Fruit fly (Drosophila melanogaster) whole organism, embryonic: ENCODE measurements around the gene tho2.

ENCODE experiments used
- B-H2 ChIP-seq: fragments of 200-800 bp; sonication (Bioruptor generic); optimal IDR thresholded peaks from 2 replicates; lab custom pipeline; 2018; ENCODE audit warnings: missing biosample characterization, mild to moderate bottlenecking, missing genetic modification characterization
- Blimp-1 ChIP-seq: fragments of 200-800 bp; sonication (Bioruptor generic); optimal IDR thresholded peaks from 3 replicates; lab custom pipeline; 2018; ENCODE audit warnings: missing biosample characterization, missing genetic modification characterization, mild to moderate bottlenecking, moderate library complexity, missing genetic modification reagents
- CG10366 ChIP-seq: fragments of 200-800 bp; sonication (Bioruptor generic); IDR thresholded peaks from 2 replicates; pipeline ENCODE4 v1.3.6; 2022; ENCODE audit warnings: missing biosample characterization, missing genetic modification characterization
- CG12299 ChIP-seq: fragments of 200-800 bp; sonication (Bioruptor generic); optimal IDR thresholded peaks from 2 replicates; lab custom pipeline; 2018; ENCODE audit warnings: missing biosample characterization, mild to moderate bottlenecking, missing genetic modification characterization
- CG12769 ChIP-seq: fragments of 200-800 bp; sonication (Bioruptor generic); optimal IDR thresholded peaks from 2 replicates; lab custom pipeline; 2019; ENCODE audit warnings: missing biosample characterization, mild to moderate bottlenecking, missing genetic modification characterization, moderate library complexity
- CG13123 ChIP-seq: fragments of 200-800 bp; sonication (Bioruptor generic); optimal IDR thresholded peaks from 2 replicates; lab custom pipeline; 2016; ENCODE audit warnings: missing biosample characterization, missing genetic modification characterization
- CG15479 ChIP-seq: fragments of 200-800 bp; sonication (Bioruptor generic); optimal IDR thresholded peaks from 3 replicates; lab custom pipeline; 2019; ENCODE audit warnings: missing biosample characterization, mild to moderate bottlenecking, missing genetic modification characterization, moderate library complexity
- CG16815 ChIP-seq: fragments of 200-800 bp; sonication (Bioruptor generic); optimal IDR thresholded peaks from 3 replicates; lab custom pipeline; 2017; ENCODE audit warnings: missing biosample characterization, mild to moderate bottlenecking, missing genetic modification characterization
- CG17359 ChIP-seq: fragments of 200-800 bp; sonication (Bioruptor generic); optimal IDR thresholded peaks from 3 replicates; lab custom pipeline; 2018; ENCODE audit warnings: missing biosample characterization, mild to moderate bottlenecking, missing genetic modification characterization, moderate library complexity
- CG17802 ChIP-seq: fragments of 200-800 bp; sonication (Bioruptor generic); optimal IDR thresholded peaks from 2 replicates; lab custom pipeline; 2018; ENCODE audit warnings: missing biosample characterization, mild to moderate bottlenecking, missing genetic modification characterization, moderate library complexity
- CG2116 ChIP-seq: fragments of 200-800 bp; sonication (Bioruptor generic); optimal IDR thresholded peaks from 3 replicates; lab custom pipeline; 2018; ENCODE audit warnings: missing biosample characterization, mild to moderate bottlenecking, missing genetic modification characterization
- CG32532 ChIP-seq: fragments of 200-800 bp; sonication (Bioruptor generic); IDR thresholded peaks from 2 replicates; pipeline ENCODE4 v1.3.6; 2022; ENCODE audit warnings: missing biosample characterization, missing genetic modification characterization
- CG33557 ChIP-seq: fragments of 200-800 bp; sonication (Bioruptor generic); optimal IDR thresholded peaks from 2 replicates; lab custom pipeline; 2019; ENCODE audit warnings: missing biosample characterization, mild to moderate bottlenecking, missing genetic modification characterization, moderate library complexity
- CG4707 ChIP-seq: fragments of 200-800 bp; sonication (Bioruptor generic); optimal IDR thresholded peaks from 2 replicates; lab custom pipeline; 2018; ENCODE audit warnings: missing biosample characterization, mild to moderate bottlenecking, missing genetic modification characterization, moderate library complexity
- CG7372 ChIP-seq: fragments of 200-800 bp; sonication (Bioruptor generic); IDR thresholded peaks from 2 replicates; pipeline ENCODE4 v1.3.6; 2022; ENCODE audit warnings: missing biosample characterization, missing genetic modification characterization
- CG7745 ChIP-seq: fragments of 200-800 bp; sonication (Bioruptor generic); optimal IDR thresholded peaks from 2 replicates; lab custom pipeline; 2018; ENCODE audit warnings: missing biosample characterization, mild to moderate bottlenecking, missing genetic modification characterization, moderate library complexity
- CG7839 ChIP-seq: fragments of 200-800 bp; sonication (Bioruptor generic); optimal IDR thresholded peaks from 3 replicates; lab custom pipeline; 2018; ENCODE audit warnings: missing biosample characterization, mild to moderate bottlenecking, missing genetic modification characterization, moderate library complexity
- CG7963 ChIP-seq: fragments of 200-800 bp; sonication (Bioruptor generic); IDR thresholded peaks from 3 replicates; pipeline ENCODE4 v1.3.6; 2022; ENCODE audit warnings: missing biosample characterization, missing genetic modification characterization; ENCODE audit not compliant: partially characterized antibody
- CG8281 ChIP-seq: fragments of 200-800 bp; sonication (Bioruptor generic); optimal IDR thresholded peaks from 2 replicates; lab custom pipeline; 2018; ENCODE audit warnings: missing biosample characterization, mild to moderate bottlenecking, missing genetic modification characterization, moderate library complexity
- CG9727 ChIP-seq: fragments of 200-800 bp; sonication (Bioruptor generic); optimal IDR thresholded peaks from 3 replicates; lab custom pipeline; 2017; ENCODE audit warnings: missing biosample characterization, mild to moderate bottlenecking, missing genetic modification characterization
- D19A ChIP-seq: fragments of 200-800 bp; optimal IDR thresholded peaks from 3 replicates; lab custom pipeline; 2019; ENCODE audit warnings: missing biosample characterization, mild to moderate bottlenecking, missing genetic modification characterization, moderate library complexity
- Doc2 ChIP-seq: fragments of 200-800 bp; sonication (Bioruptor generic); IDR thresholded peaks from 2 replicates; pipeline ENCODE4 v1.3.6; 2022; ENCODE audit warnings: missing biosample characterization, missing genetic modification characterization
- Fer1 ChIP-seq: fragments of 200-800 bp; sonication (Bioruptor generic); optimal IDR thresholded peaks from 2 replicates; lab custom pipeline; 2017; ENCODE audit warnings: missing biosample characterization, mild to moderate bottlenecking, missing genetic modification characterization
- GATAe ChIP-seq: fragments of 200-800 bp; sonication (Bioruptor generic); conservative IDR thresholded peaks from 2 replicates; pipeline ENCODE4 v1.3.6; 2022; ENCODE audit warnings: missing biosample characterization, missing genetic modification characterization
- HLH3B ChIP-seq: fragments of 200-800 bp; sonication (Bioruptor generic); IDR thresholded peaks from 2 replicates; pipeline ENCODE4 v1.3.6; 2022; ENCODE audit warnings: missing biosample characterization, missing genetic modification characterization
- Lim3 ChIP-seq: fragments of 200-800 bp; sonication (Bioruptor generic); IDR thresholded peaks from 2 replicates; pipeline ENCODE4 v1.3.6; 2022; ENCODE audit warnings: missing biosample characterization, missing genetic modification characterization
- MTF-1 ChIP-seq: fragments of 200-800 bp; sonication (Bioruptor generic); optimal IDR thresholded peaks from 2 replicates; lab custom pipeline; 2018; ENCODE audit warnings: missing biosample characterization, mild to moderate bottlenecking, missing genetic modification characterization, borderline replicate concordance
- Mes4 ChIP-seq: fragments of 200-800 bp; sonication (Bioruptor generic); optimal IDR thresholded peaks from 2 replicates; lab custom pipeline; 2016; ENCODE audit warnings: missing biosample characterization, missing genetic modification characterization
- Ravus ChIP-seq: fragments of 200-800 bp; sonication (Bioruptor generic); IDR thresholded peaks from 2 replicates; pipeline ENCODE4 v1.3.6; 2022; ENCODE audit warnings: missing biosample characterization, missing genetic modification characterization
- Sox100B ChIP-seq: fragments of 200-800 bp; sonication (Bioruptor generic); optimal IDR thresholded peaks from 3 replicates; lab custom pipeline; 2018; ENCODE audit warnings: missing biosample characterization, mild to moderate bottlenecking, missing genetic modification characterization
- ac ChIP-seq: fragments of 200-800 bp; sonication (Bioruptor generic); optimal IDR thresholded peaks from 3 replicates; lab custom pipeline; 2017; ENCODE audit warnings: missing biosample characterization, mild to moderate bottlenecking, missing genetic modification characterization
- caup ChIP-seq: fragments of 200-800 bp; sonication (Bioruptor generic); optimal IDR thresholded peaks from 3 replicates; lab custom pipeline; 2017; ENCODE audit warnings: missing biosample characterization, mild to moderate bottlenecking, missing genetic modification characterization, moderate library complexity; ENCODE audit not compliant: severe bottlenecking
- da ChIP-seq: fragments of 200-800 bp; sonication (Bioruptor generic); optimal IDR thresholded peaks from 2 replicates; lab custom pipeline; 2016; ENCODE audit warnings: missing biosample characterization, missing genetic modification characterization
- dimm ChIP-seq: fragments of 200-800 bp; sonication (Bioruptor generic); IDR thresholded peaks from 2 replicates; pipeline ENCODE4 v1.3.6; 2022; ENCODE audit warnings: missing biosample characterization, missing genetic modification characterization
- fd64A ChIP-seq: fragments of 200-800 bp; sonication (Bioruptor generic); optimal IDR thresholded peaks from 3 replicates; lab custom pipeline; 2018; ENCODE audit warnings: missing biosample characterization, mild to moderate bottlenecking, missing genetic modification characterization
- grn ChIP-seq: fragments of 200-800 bp; sonication (Bioruptor generic); optimal IDR thresholded peaks from 3 replicates; lab custom pipeline; 2017; ENCODE audit warnings: missing biosample characterization, missing genetic modification characterization
- hkb ChIP-seq, 2 experiments: fragments of 200-800 bp in 1 of 2; fragments of >200 bp in 1 of 2; sonication (Bioruptor generic) in 1 of 2; IDR thresholded peaks in 1 of 2; optimal IDR thresholded peaks in 1 of 2; 2 replicates each; pipeline versions ENCODE4 v1.3.6 to Lab custom; 2017 to 2022; ENCODE audit warnings: missing biosample characterization in 1 of 2, missing genetic modification characterization in 1 of 2
- nerfin-1 ChIP-seq: fragments of 200-800 bp; sonication (Bioruptor generic); optimal IDR thresholded peaks from 3 replicates; lab custom pipeline; 2019; ENCODE audit warnings: missing biosample characterization, mild to moderate bottlenecking, missing genetic modification characterization, moderate library complexity
- pan ChIP-seq, 4 experiments: fragments of >200 bp in 3 of 4; fragments of 200-800 bp in 1 of 4; sonication (Bioruptor generic) in 1 of 4; optimal IDR thresholded peaks in 3 of 4; IDR thresholded peaks in 1 of 4; 2 replicates each; pipeline versions ENCODE4 v1.3.6 to Lab custom; 2017 to 2022; ENCODE audit warnings: missing biosample characterization in 2 of 4, missing genetic modification characterization in 2 of 4, mixed read lengths in 1 of 4
- pnt ChIP-seq: fragments of 200-800 bp; sonication (Bioruptor generic); optimal IDR thresholded peaks from 3 replicates; lab custom pipeline; 2016; ENCODE audit warnings: missing biosample characterization, missing genetic modification characterization
- pros ChIP-seq: fragments of 200-800 bp; sonication (Bioruptor generic); optimal IDR thresholded peaks from 3 replicates; lab custom pipeline; 2019; ENCODE audit warnings: missing biosample characterization, mild to moderate bottlenecking, missing genetic modification characterization, moderate library complexity
- schlank ChIP-seq: fragments of 200-800 bp; sonication (Bioruptor generic); optimal IDR thresholded peaks from 2 replicates; lab custom pipeline; 2018; ENCODE audit warnings: missing biosample characterization, mild to moderate bottlenecking, missing genetic modification characterization
- scrt ChIP-seq: fragments of 200-800 bp; sonication (Bioruptor generic); optimal IDR thresholded peaks from 2 replicates; lab custom pipeline; 2018; ENCODE audit warnings: missing biosample characterization, mild to moderate bottlenecking, missing genetic modification characterization, moderate library complexity
- so ChIP-seq: fragments of 200-800 bp; sonication (Bioruptor generic); IDR thresholded peaks from 3 replicates; pipeline ENCODE4 v1.3.6; 2022; ENCODE audit warnings: missing biosample characterization, missing genetic modification characterization
- stwl ChIP-seq: fragments of 200-800 bp; sonication (Bioruptor generic); optimal IDR thresholded peaks from 3 replicates; lab custom pipeline; 2018; ENCODE audit warnings: missing biosample characterization, mild to moderate bottlenecking, missing genetic modification characterization, moderate library complexity
- unpg ChIP-seq: fragments of 200-800 bp; sonication (Bioruptor generic); optimal IDR thresholded peaks from 3 replicates; lab custom pipeline; 2018; ENCODE audit warnings: missing biosample characterization, mild to moderate bottlenecking, missing genetic modification characterization, moderate library complexity
- zen ChIP-seq: fragments of 200-800 bp; sonication (Bioruptor generic); optimal IDR thresholded peaks from 3 replicates; lab custom pipeline; 2018; ENCODE audit warnings: missing biosample characterization, mild to moderate bottlenecking, missing genetic modification characterization, moderate library complexity

The tho2 gene

DNA sequence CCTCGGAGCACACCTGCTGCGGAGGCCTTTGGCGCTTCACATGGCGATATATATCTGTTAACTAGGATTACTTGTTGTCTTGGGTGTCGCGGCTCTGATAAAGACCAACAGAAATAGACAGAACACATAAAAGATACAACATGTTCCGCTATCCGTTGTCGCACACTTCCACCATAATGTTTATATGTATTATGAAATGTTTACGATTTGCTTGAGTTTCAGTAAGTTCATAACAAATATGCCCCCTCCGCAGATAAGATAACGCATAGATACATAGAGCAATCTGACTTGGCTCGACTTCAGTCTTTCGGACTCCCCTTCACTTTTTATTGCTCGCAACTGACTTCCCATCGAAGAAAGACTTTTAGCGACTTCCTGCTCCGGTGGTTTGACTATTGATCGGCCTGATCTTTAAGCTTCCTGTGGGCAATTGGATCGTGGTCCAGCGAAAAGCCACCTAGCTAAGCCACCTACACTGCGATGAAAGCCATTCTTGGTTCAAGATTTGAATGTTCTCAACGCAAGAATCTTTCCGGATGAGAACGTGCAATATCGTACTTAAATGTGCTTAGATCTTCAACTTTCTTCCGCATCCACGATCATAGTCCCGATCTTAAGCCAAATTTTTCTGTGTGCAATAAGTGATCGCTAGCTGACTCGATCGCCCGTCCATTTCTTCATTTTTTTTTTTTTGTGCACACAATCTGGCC is 23.4 kb upstream of the tho2 start (continued):
- TF ChIP-seq MTF-1 (GFP tag; lab: Kevin White, UChicago) (peak; percentile 45), ac (GFP tag; lab: Kevin White, UChicago) (peak; percentile 4), CG7963 (no peak), Lim3 (GFP tag; lab: Robert Waterston, UW) (0 out of 2 replicates have a peak, but pooled peaks have one; percentile 6), Fer1 (peak; percentile 65), zen (tag; lab: Kevin White, UChicago) (no peak), CG12769 (peak; percentile 52), schlank (peak; percentile 68), CG9727 (GFP tag; lab: Kevin White, UChicago) (peak; percentile 38), pnt (no peak), CG13123 (GFP tag; lab: Kevin White, UChicago) (no peak), HLH3B (GFP tag; lab: Robert Waterston, UW) (peak; percentile 18; the same call in 1 of the 2 replicates), Sox100B (peak; percentile 20), CG17359 (tag; lab: Kevin White, UChicago) (peak; percentile 31), B-H2 (peak; percentile 34), Ravus (GFP tag; lab: Robert Waterston, UW) (no peak), fd64A (peak; percentile 73), CG7372 (no peak), so (peak; percentile 31; the same call in 1 of the 3 replicates), Blimp-1 (GFP tag; lab: Kevin White, UChicago) (no peak), stwl (tag; lab: Kevin White, UChicago) (no peak), Mes4 (GFP tag; lab: Kevin White, UChicago) (no peak), D19A (tag; lab: Kevin White, UChicago) (no peak), da (GFP tag; lab: Kevin White, UChicago) (no peak), CG7839 (tag; lab: Kevin White, UChicago) (no peak), CG32532 (GFP tag; lab: Robert Waterston, UW) (no peak), nerfin-1 (tag; lab: Kevin White, UChicago) (peak; percentile 10), CG16815 (GFP tag; lab: Kevin White, UChicago) (no peak), pan (optimal IDR thresholded peaks at IDR 0.05; lab: Kevin White, UChicago) (no peak), pan (GFP tag; optimal IDR thresholded peaks at IDR 0.05 in 1 of 2, IDR thresholded peaks at IDR 0.05 in 1 of 2) (peak in 1 of 2 experiments; percentile 41), grn (GFP tag; lab: Kevin White, UChicago) (peak; percentile 65), Doc2 (GFP tag; lab: Robert Waterston, UW) (no peak), hkb (optimal IDR thresholded peaks at IDR 0.05; lab: Kevin White, UChicago) (no peak), hkb (GFP tag; IDR thresholded peaks at IDR 0.05; lab: Robert Waterston, UW) (peak; percentile 46), CG17802 (no peak), CG2116 (GFP tag; lab: Kevin White, UChicago) (no peak), CG15479 (no peak), CG8281 (tag; lab: Kevin White, UChicago) (no peak), unpg (GFP tag; lab: Kevin White, UChicago) (peak; percentile 33), CG10366 (GFP tag; lab: Robert Waterston, UW) (no peak), CG33557 (GFP tag; lab: Kevin White, UChicago) (peak; percentile 16), CG12299 (tag; lab: Kevin White, UChicago) (peak; percentile 49), scrt (GFP tag; lab: Kevin White, UChicago) (peak; percentile 48), caup (GFP tag; lab: Kevin White, UChicago) (peak; percentile 69), CG7745 (tag; lab: Kevin White, UChicago) (peak; percentile 16), GATAe (GFP tag; lab: Robert Waterston, UW) (peak; percentile 82), pros (GFP tag; lab: Kevin White, UChicago) (peak; percentile 7), dimm (GFP tag; lab: Robert Waterston, UW) (no peak), CG4707 (GFP tag; lab: Kevin White, UChicago) (peak; percentile 38)
